Fruit fly (Drosophila melanogaster) whole organism, prepupa: ENCODE results near the gene CG32109.

ENCODE experiments used
- Blimp-1 ChIP-seq: fragments of 200-800 bp; sonication (Bioruptor generic); optimal IDR thresholded peaks from 3 replicates; lab custom pipeline; 2017; ENCODE audit warnings: missing biosample characterization, missing genetic modification characterization, mild to moderate bottlenecking, moderate library complexity, missing genetic modification reagents
- CG10631 ChIP-seq: fragments of 200-800 bp; sonication (Bioruptor generic); optimal IDR thresholded peaks from 2 replicates; lab custom pipeline; 2016; ENCODE audit warnings: missing biosample characterization, missing genetic modification characterization
- CG10669 ChIP-seq: fragments of 200-800 bp; sonication (Bioruptor generic); optimal IDR thresholded peaks from 3 replicates; lab custom pipeline; 2018; ENCODE audit warnings: missing biosample characterization, mild to moderate bottlenecking, missing genetic modification characterization, moderate library complexity
- CG11294 ChIP-seq: fragments of 200-800 bp; sonication (Bioruptor generic); IDR thresholded peaks from 2 replicates; pipeline ENCODE4 v1.3.6; 2022; ENCODE audit warnings: missing biosample characterization, missing genetic modification characterization
- CG11762 ChIP-seq: fragments of 200-800 bp; sonication (Bioruptor generic); optimal IDR thresholded peaks from 3 replicates; lab custom pipeline; 2016; ENCODE audit warnings: missing biosample characterization, missing genetic modification characterization; ENCODE audit not compliant: insufficient read depth
- CG11902 ChIP-seq: fragments of 200-800 bp; sonication (Bioruptor generic); optimal IDR thresholded peaks from 3 replicates; lab custom pipeline; 2016; ENCODE audit warnings: missing biosample characterization, missing genetic modification characterization
- CG15336 ChIP-seq: fragments of 200-800 bp; sonication (Bioruptor generic); IDR thresholded peaks from 2 replicates; pipeline ENCODE4 v1.3.6; 2022; ENCODE audit warnings: missing biosample characterization, missing genetic modification characterization
- CG1621 ChIP-seq: fragments of 200-800 bp; sonication (Bioruptor generic); optimal IDR thresholded peaks from 3 replicates; lab custom pipeline; 2018; ENCODE audit warnings: missing biosample characterization, mild to moderate bottlenecking, missing genetic modification characterization
- CG16779 ChIP-seq: fragments of 200-800 bp; sonication (Bioruptor generic); optimal IDR thresholded peaks from 3 replicates; lab custom pipeline; 2017; ENCODE audit warnings: missing biosample characterization, mild to moderate bottlenecking, missing genetic modification characterization
- CG3032 ChIP-seq: fragments of 200-800 bp; optimal IDR thresholded peaks from 2 replicates; lab custom pipeline; 2019; ENCODE audit warnings: missing biosample characterization, mild to moderate bottlenecking, missing genetic modification characterization, moderate library complexity
- CG31627 ChIP-seq: fragments of 200-800 bp; sonication (Bioruptor generic); optimal IDR thresholded peaks from 3 replicates; lab custom pipeline; 2016; ENCODE audit warnings: missing biosample characterization, missing genetic modification characterization
- CG32006 ChIP-seq: fragments of 200-800 bp; sonication (Bioruptor generic); optimal IDR thresholded peaks from 3 replicates; lab custom pipeline; 2017; ENCODE audit warnings: missing biosample characterization, mild to moderate bottlenecking, missing genetic modification characterization
- CG34406 ChIP-seq: fragments of 200-800 bp; sonication (Bioruptor generic); optimal IDR thresholded peaks from 3 replicates; lab custom pipeline; 2016; ENCODE audit warnings: missing biosample characterization, missing genetic modification characterization
- CG3919 ChIP-seq: fragments of 200-800 bp; sonication (Bioruptor generic); optimal IDR thresholded peaks from 3 replicates; lab custom pipeline; 2016; ENCODE audit warnings: missing biosample characterization, missing genetic modification characterization
- CG4318 ChIP-seq: fragments of 200-800 bp; sonication (Bioruptor generic); optimal IDR thresholded peaks from 3 replicates; lab custom pipeline; 2017; ENCODE audit warnings: missing biosample characterization, mild to moderate bottlenecking, missing genetic modification characterization
- CG6276 ChIP-seq: fragments of 200-800 bp; sonication (Bioruptor generic); optimal IDR thresholded peaks from 2 replicates; lab custom pipeline; 2017; ENCODE audit warnings: missing biosample characterization, mild to moderate bottlenecking, missing genetic modification characterization
- CG6792 ChIP-seq: fragments of 200-800 bp; sonication (Bioruptor generic); optimal IDR thresholded peaks from 3 replicates; lab custom pipeline; 2016; ENCODE audit warnings: missing biosample characterization, missing genetic modification characterization
- CG6808 ChIP-seq: fragments of 200-800 bp; sonication (Bioruptor generic); optimal IDR thresholded peaks from 3 replicates; lab custom pipeline; 2017; ENCODE audit warnings: missing biosample characterization, missing genetic modification characterization, mild to moderate bottlenecking, moderate library complexity, missing genetic modification reagents
- CG7368 ChIP-seq: fragments of 200-800 bp; sonication (Bioruptor generic); optimal IDR thresholded peaks from 3 replicates; lab custom pipeline; 2016; ENCODE audit warnings: missing biosample characterization, missing genetic modification characterization
- CG8119 ChIP-seq: fragments of 200-800 bp; sonication (Bioruptor generic); IDR thresholded peaks from 3 replicates; pipeline ENCODE4 v1.3.6; 2022; ENCODE audit warnings: missing biosample characterization, missing genetic modification characterization
- CG8632 ChIP-seq: fragments of 200-800 bp; sonication (Bioruptor generic); optimal IDR thresholded peaks from 3 replicates; lab custom pipeline; 2016; ENCODE audit warnings: missing biosample characterization, missing genetic modification characterization
- CG9139 ChIP-seq: fragments of 200-800 bp; sonication (Bioruptor generic); optimal IDR thresholded peaks from 3 replicates; lab custom pipeline; 2017; ENCODE audit warnings: missing biosample characterization, mild to moderate bottlenecking, missing genetic modification characterization
- Eip75B ChIP-seq: fragments of 200-800 bp; sonication (Bioruptor generic); optimal IDR thresholded peaks from 3 replicates; lab custom pipeline; 2016; ENCODE audit warnings: missing biosample characterization, missing genetic modification characterization
- Eip93F ChIP-seq: fragments of 200-800 bp; sonication (Bioruptor generic); optimal IDR thresholded peaks from 2 replicates; lab custom pipeline; 2016; ENCODE audit warnings: missing biosample characterization, mild to moderate bottlenecking, missing genetic modification characterization
- Ets21C ChIP-seq: fragments of 200-800 bp; sonication (Bioruptor generic); optimal IDR thresholded peaks from 3 replicates; lab custom pipeline; 2016; ENCODE audit warnings: missing biosample characterization, missing genetic modification characterization
- Gug ChIP-seq: fragments of 200-800 bp; sonication (Bioruptor generic); IDR thresholded peaks from 2 replicates; pipeline ENCODE4 v1.3.6; 2022; ENCODE audit warnings: missing biosample characterization, missing genetic modification characterization
- Hr38 ChIP-seq: sonication (Bioruptor generic); optimal IDR thresholded peaks from 2 replicates; lab custom pipeline; 2016; ENCODE audit warnings: missing biosample characterization, missing genetic modification characterization
- Lpt ChIP-seq: fragments of 200-800 bp; sonication (Bioruptor generic); optimal IDR thresholded peaks from 3 replicates; lab custom pipeline; 2016; ENCODE audit warnings: missing biosample characterization, missing genetic modification characterization
- Met ChIP-seq: fragments of 200-800 bp; sonication (Bioruptor generic); optimal IDR thresholded peaks from 3 replicates; lab custom pipeline; 2016; ENCODE audit warnings: missing biosample characterization, missing genetic modification characterization
- Smox ChIP-seq: fragments of 200-800 bp; sonication (Bioruptor generic); optimal IDR thresholded peaks from 3 replicates; lab custom pipeline; 2016; ENCODE audit warnings: missing biosample characterization, missing genetic modification characterization
- Sox14 ChIP-seq: fragments of 200-800 bp; sonication (Bioruptor generic); optimal IDR thresholded peaks from 3 replicates; lab custom pipeline; 2016; ENCODE audit warnings: missing biosample characterization, missing genetic modification characterization
- Sox15 ChIP-seq: fragments of 200-800 bp; sonication (Bioruptor generic); optimal IDR thresholded peaks from 3 replicates; lab custom pipeline; 2016; ENCODE audit warnings: missing biosample characterization, missing genetic modification characterization
- acj6 ChIP-seq: fragments of 200-800 bp; sonication (Bioruptor generic); optimal IDR thresholded peaks from 3 replicates; lab custom pipeline; 2016; ENCODE audit warnings: missing biosample characterization, missing genetic modification characterization
- cyc ChIP-seq: fragments of 200-800 bp; sonication (Bioruptor generic); optimal IDR thresholded peaks from 3 replicates; lab custom pipeline; 2016; ENCODE audit warnings: missing biosample characterization, missing genetic modification characterization
- dac ChIP-seq: fragments of 200-800 bp; sonication (Bioruptor generic); optimal IDR thresholded peaks from 2 replicates; lab custom pipeline; 2017; ENCODE audit warnings: missing biosample characterization, mild to moderate bottlenecking, missing genetic modification characterization
- dsx ChIP-seq: fragments of 200-800 bp; optimal IDR thresholded peaks from 3 replicates; lab custom pipeline; 2019; ENCODE audit warnings: missing biosample characterization, mild to moderate bottlenecking, missing genetic modification characterization, moderate library complexity; ENCODE audit not compliant: poor library complexity, severe bottlenecking
- eg ChIP-seq: fragments of 200-800 bp; sonication (Bioruptor generic); IDR thresholded peaks from 3 replicates; pipeline ENCODE4 v1.3.6; 2022; ENCODE audit warnings: missing biosample characterization, missing genetic modification characterization
- esn ChIP-seq: fragments of 200-800 bp; sonication (Bioruptor generic); optimal IDR thresholded peaks from 2 replicates; lab custom pipeline; 2016; ENCODE audit warnings: missing biosample characterization, mild to moderate bottlenecking, missing genetic modification characterization, moderate library complexity
- fd59A ChIP-seq: fragments of 200-800 bp; sonication (Bioruptor generic); optimal IDR thresholded peaks from 2 replicates; lab custom pipeline; 2017; ENCODE audit warnings: missing biosample characterization, mild to moderate bottlenecking, missing genetic modification characterization, missing genetic modification reagents
- fd85E ChIP-seq: fragments of 200-800 bp; sonication (Bioruptor generic); optimal IDR thresholded peaks from 3 replicates; lab custom pipeline; 2016; ENCODE audit warnings: missing biosample characterization, missing genetic modification characterization
- fkh ChIP-seq: fragments of 200-800 bp; sonication (Bioruptor generic); optimal IDR thresholded peaks from 3 replicates; lab custom pipeline; 2017; ENCODE audit warnings: missing biosample characterization, mild to moderate bottlenecking, missing genetic modification characterization, moderate library complexity
- lz ChIP-seq: fragments of 200-800 bp; sonication (Bioruptor generic); optimal IDR thresholded peaks from 3 replicates; lab custom pipeline; 2016; ENCODE audit warnings: missing biosample characterization, missing genetic modification characterization
- net ChIP-seq: fragments of 200-800 bp; sonication (Bioruptor generic); optimal IDR thresholded peaks from 3 replicates; lab custom pipeline; 2016; ENCODE audit warnings: missing biosample characterization, missing genetic modification characterization
- pdm3 ChIP-seq: fragments of 200-800 bp; sonication (Bioruptor generic); optimal IDR thresholded peaks from 3 replicates; lab custom pipeline; 2016; ENCODE audit warnings: missing biosample characterization, missing genetic modification characterization
- ss ChIP-seq, 2 experiments: fragments of 200-800 bp; sonication (Bioruptor generic); optimal IDR thresholded peaks; 2 replicates in 1 of 2; 3 replicates in 1 of 2; lab custom pipeline; 2017 to 2018; ENCODE audit warnings: mild to moderate bottlenecking in 2 of 2, missing biosample characterization in 2 of 2, missing genetic modification characterization in 2 of 2, moderate library complexity in 1 of 2
- svp ChIP-seq: fragments of 200-800 bp; sonication (Bioruptor generic); peaks from one replicate; lab custom pipeline; 2016; ENCODE audit warnings: missing biosample characterization, missing genetic modification characterization
- topi ChIP-seq: fragments of 200-800 bp; sonication (Bioruptor generic); optimal IDR thresholded peaks from 3 replicates; lab custom pipeline; 2016; ENCODE audit warnings: missing biosample characterization, missing genetic modification characterization
- vri ChIP-seq: fragments of 200-800 bp; sonication (Bioruptor generic); optimal IDR thresholded peaks from 3 replicates; lab custom pipeline; 2016; ENCODE audit warnings: missing biosample characterization, mild to moderate bottlenecking, missing genetic modification characterization

CG32109 gene

DNA sequence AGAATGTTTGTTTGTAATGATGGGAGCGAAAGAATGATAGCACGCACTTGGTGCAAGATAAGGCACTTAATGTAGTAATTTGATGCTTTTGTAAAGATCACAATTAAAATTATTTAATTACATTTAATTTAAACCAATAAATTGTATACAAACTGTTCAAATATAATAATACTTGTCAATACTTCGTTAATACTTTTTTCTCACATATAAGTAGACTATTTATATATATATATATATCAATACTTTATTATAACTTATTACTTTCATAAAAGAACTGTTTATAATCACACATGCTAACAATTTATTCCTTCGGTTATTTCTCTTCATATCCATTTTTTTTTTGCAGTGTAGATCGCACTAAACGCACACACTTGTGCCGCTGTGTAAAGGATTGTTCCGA lies 27.5 kb upstream of the CG32109 start:
- TF ChIP-seq CG32006 (GFP tag; lab: Kevin White, UChicago) (no peak), CG6276 (GFP tag; lab: Kevin White, UChicago) (no peak), vri (no peak)

DNA sequence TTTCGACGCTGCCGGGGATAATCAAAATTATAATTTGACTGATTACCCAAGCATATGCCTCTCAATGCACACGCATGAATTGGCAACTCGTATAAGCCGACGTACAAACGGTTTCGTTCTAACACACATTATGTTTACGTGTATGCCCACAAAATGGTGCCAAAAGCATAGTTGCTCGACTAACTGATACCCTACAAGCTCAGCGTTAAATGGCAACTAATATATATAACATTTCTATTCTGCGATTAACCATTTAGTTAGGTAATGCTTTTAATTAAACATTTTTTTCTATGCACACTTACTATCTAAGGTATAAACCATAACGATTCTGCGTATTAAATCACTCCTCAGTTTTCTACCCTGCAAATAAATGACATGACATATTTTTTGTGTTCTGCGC lies 24.4 kb upstream of the CG32109 start:
- TF ChIP-seq Gug (GFP tag; lab: Robert Waterston, UW) = no peak
- TF ChIP-seq fkh = no peak
- TF ChIP-seq Ets21C (GFP tag; lab: Kevin White, UChicago) = no peak
- no peak for TF ChIP-seq cyc (GFP tag; lab: Kevin White, UChicago)
- no peak for TF ChIP-seq Sox15 (GFP tag; lab: Kevin White, UChicago)
- peak; percentile 59 for TF ChIP-seq svp
- no peak for TF ChIP-seq eg (GFP tag; lab: Robert Waterston, UW)
- TF ChIP-seq Sox14 = no peak
- TF ChIP-seq, all 60 proteins: peak for 1

DNA sequence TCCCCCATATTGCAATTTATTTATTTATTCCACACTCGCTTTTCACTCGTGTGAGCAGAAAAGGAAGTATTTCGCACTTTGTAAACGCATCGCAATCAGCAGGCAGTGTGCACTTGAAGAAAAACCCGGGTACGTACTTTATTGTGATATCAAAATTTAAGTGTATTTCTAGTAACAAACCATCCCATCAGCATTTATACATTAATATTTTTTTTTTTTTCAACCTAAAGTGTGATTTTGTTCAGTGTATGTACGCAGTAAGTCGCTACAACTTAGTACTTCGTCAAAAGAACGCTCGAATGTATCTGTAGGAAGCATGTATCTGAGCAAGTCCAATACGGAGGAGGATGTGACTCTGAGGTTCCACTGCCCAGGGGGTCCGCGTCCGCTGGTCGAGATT lies 19.4 kb upstream of the CG32109 start:
- TF ChIP-seq cyc (GFP tag; lab: Kevin White, UChicago) = peak; percentile 53
- TF ChIP-seq dac (GFP tag; lab: Kevin White, UChicago) = no peak
- TF ChIP-seq CG31627 (GFP tag; lab: Kevin White, UChicago) = peak; percentile 38
- TF ChIP-seq CG6808 (GFP tag; lab: Kevin White, UChicago) = peak; percentile 35
- TF ChIP-seq Eip93F (GFP tag; lab: Kevin White, UChicago) = no peak
- TF ChIP-seq ss (GFP tag; optimal IDR thresholded peaks at IDR 0.05; lab: Kevin White, UChicago) = no peak
- TF ChIP-seq esn = peak; percentile 60
- TF ChIP-seq CG16779 (tag; lab: Kevin White, UChicago) = no peak
- TF ChIP-seq Lpt (GFP tag; lab: Kevin White, UChicago) = no peak
- no peak for TF ChIP-seq Ets21C (GFP tag; lab: Kevin White, UChicago)
- TF ChIP-seq Smox (GFP tag; lab: Kevin White, UChicago) = peak; percentile 50
- TF ChIP-seq svp = peak; percentile 79
- 0 out of 2 replicates have a peak, but pooled peaks have one; percentile 16 for TF ChIP-seq Gug (GFP tag; lab: Robert Waterston, UW)
- TF ChIP-seq fd85E (GFP tag; lab: Kevin White, UChicago) = no peak
- TF ChIP-seq CG10669 (GFP tag; lab: Kevin White, UChicago) = peak; percentile 48
- TF ChIP-seq topi (GFP tag; lab: Kevin White, UChicago) = peak; percentile 69
- TF ChIP-seq CG32006 (GFP tag; lab: Kevin White, UChicago) = no peak
- peak; percentile 10 for TF ChIP-seq pdm3 (GFP tag; lab: Kevin White, UChicago)
- TF ChIP-seq CG8632 = no peak
- peak; percentile 37 for TF ChIP-seq CG11762 (GFP tag; lab: Kevin White, UChicago)
- no peak for TF ChIP-seq CG4318
- TF ChIP-seq CG3919 (GFP tag; lab: Kevin White, UChicago) = peak; percentile 71
- peak; percentile 16 for TF ChIP-seq CG1621 (tag; lab: Kevin White, UChicago)
- TF ChIP-seq CG6792 = no peak
- TF ChIP-seq CG7368 (GFP tag; lab: Kevin White, UChicago) = peak; percentile 21
- TF ChIP-seq CG11294 = no peak
- TF ChIP-seq CG34406 = no peak
- peak; percentile 31 for TF ChIP-seq CG3032
- TF ChIP-seq CG9139 (GFP tag; lab: Kevin White, UChicago) = no peak
- TF ChIP-seq CG11902 = no peak
- TF ChIP-seq lz (GFP tag; lab: Kevin White, UChicago) = peak; percentile 38
- TF ChIP-seq net (GFP tag; lab: Kevin White, UChicago) = no peak
- no peak for TF ChIP-seq Blimp-1 (GFP tag; lab: Kevin White, UChicago)
- no peak for TF ChIP-seq eg (GFP tag; lab: Robert Waterston, UW)
- no peak for TF ChIP-seq CG8119 (GFP tag; lab: Robert Waterston, UW)
- no peak for TF ChIP-seq fd59A (GFP tag; lab: Kevin White, UChicago)
- peak; percentile 38 for TF ChIP-seq CG10631
- TF ChIP-seq CG15336 (GFP tag; lab: Robert Waterston, UW) = no peak
- peak; percentile 42 for TF ChIP-seq Sox14
- peak; percentile 66 for TF ChIP-seq Met
- TF ChIP-seq acj6 (GFP tag; lab: Kevin White, UChicago) = peak; percentile 13
- TF ChIP-seq dsx = peak; percentile 48
- peak; percentile 35 for TF ChIP-seq Eip75B (GFP tag; lab: Kevin White, UChicago)
- TF ChIP-seq Hr38 (GFP tag; lab: Kevin White, UChicago) = no peak
